Fruit fly (Drosophila melanogaster): ENCODE measurements around the gene ClpP.

ClpP gene

dm6 chr2L:10396877-10397587 lies 40.4 kb downstream of the ClpP start:
- peak; percentile 41 for TF ChIP-seq EcR (GFP tag; optimal IDR thresholded peaks at IDR 0.05)
- TF ChIP-seq Pif1B (GFP tag; optimal IDR thresholded peaks at IDR 0.05), result peak; percentile 28
- TF ChIP-seq CG8301 (tag; optimal IDR thresholded peaks at IDR 0.05), result no peak

dm6 chr2L:10403803-10404315 lies 47.3 kb downstream of the ClpP start:
- TF ChIP-seq CG15710 (tag; optimal IDR thresholded peaks at IDR 0.05) (no peak), gl (tag; optimal IDR thresholded peaks at IDR 0.05) (no peak), CG17806 (tag; optimal IDR thresholded peaks at IDR 0.05) (no peak), CG14655 (GFP tag; optimal IDR thresholded peaks at IDR 0.05) (no peak), CG8159 (tag; optimal IDR thresholded peaks at IDR 0.05) (no peak)

- TF ChIP-seq D1 (tag; optimal IDR thresholded peaks at IDR 0.05) (no peak), CG13204 (GFP tag; optimal IDR thresholded peaks at IDR 0.05) (no peak), CG17806 (tag; optimal IDR thresholded peaks at IDR 0.05) (no peak), CG8301 (tag; optimal IDR thresholded peaks at IDR 0.05) (no peak), Ets98B (GFP tag; IDR thresholded peaks at IDR 0.05) (no peak), CG12605 (GFP tag; IDR thresholded peaks at IDR 0.05) (no peak), gl (tag; optimal IDR thresholded peaks at IDR 0.05) (no peak), CG15710 (tag; optimal IDR thresholded peaks at IDR 0.05) (no peak)
These were observed 48.5 kb downstream of the ClpP start, which contains the start of the genes CG17768, LSm-4 and Ir31a for dm6 chr2L:10405008-10405654. CG17768 (minus strand) TSS chr2L:10405203. LSm-4 (minus strand) TSS chr2L:10405203. Ir31a (plus strand) TSS chr2L:10405565.
